Worm (Caenorhabditis elegans) whole organism, late embryonic: ENCODE measurements around the gene dcs-1.

Experiments
- ahr-1 ChIP-seq: sonication (generic microtip); optimal IDR thresholded peaks from 2 replicates; lab custom pipeline; 2016; ENCODE audit warnings: missing genetic modification characterization, missing compliant biosample characterization
- ceh-30 ChIP-seq: fragments of 150-350 bp; optimal IDR thresholded peaks from 2 replicates; lab custom pipeline; 2014; ENCODE audit warnings: missing biosample characterization, missing genetic modification characterization
- elt-2 ChIP-seq: sonication (generic microtip); optimal IDR thresholded peaks from 2 replicates; lab custom pipeline; 2016; ENCODE audit warnings: missing genetic modification reagents, missing genetic modification characterization, missing compliant biosample characterization

- TF ChIP-seq elt-2 (tag; lab: Kevin White, UChicago) (no peak), ceh-30 (tag; lab: Kevin White, UChicago) (no peak), ahr-1 (tag; lab: Kevin White, UChicago) (no peak)
These were observed 41.5 kb downstream of the dcs-1 start, which contains the start of gene srh-233 for ce11 chrV:20049065-20049464.
